Worm (Caenorhabditis elegans) whole organism, mixed stage, embryonic: ENCODE data around the gene T25B2.1.

Source experiments
- M03D4.4 ChIP-seq: sonication (generic microtip); optimal IDR thresholded peaks from 2 replicates; lab custom pipeline; 2017; ENCODE audit warnings: mild to moderate bottlenecking, missing genetic modification characterization, missing compliant biosample characterization
- blmp-1 ChIP-seq: fragments of 150-350 bp; optimal IDR thresholded peaks from 2 replicates; lab custom pipeline; 2014; ENCODE audit warnings: missing biosample characterization, missing genetic modification characterization
- ceh-39 ChIP-seq: fragments of 150-350 bp; optimal IDR thresholded peaks from 2 replicates; lab custom pipeline; 2014; ENCODE audit warnings: missing biosample characterization, missing genetic modification characterization
- ceh-43 ChIP-seq: fragments of 200-800 bp; sonication (Bioruptor generic); optimal IDR thresholded peaks from 2 replicates; lab custom pipeline; 2018; ENCODE audit warnings: mild to moderate bottlenecking, missing genetic modification characterization, moderate library complexity, missing compliant biosample characterization
- ceh-83 ChIP-seq: fragments of 200-800 bp; sonication (Bioruptor generic); optimal IDR thresholded peaks from 2 replicates; lab custom pipeline; 2018; ENCODE audit warnings: mild to moderate bottlenecking, missing genetic modification characterization, missing compliant biosample characterization
- ces-1 ChIP-seq: fragments of 150-350 bp; optimal IDR thresholded peaks from 2 replicates; lab custom pipeline; 2014; ENCODE audit warnings: missing biosample characterization, missing genetic modification reagents, missing genetic modification characterization
- cnd-1 ChIP-seq: fragments of 200-800 bp; sonication (Bioruptor generic); optimal IDR thresholded peaks from 2 replicates; lab custom pipeline; 2018; ENCODE audit warnings: mild to moderate bottlenecking, missing genetic modification characterization, missing compliant biosample characterization
- drap-1 ChIP-seq: fragments of 200-800 bp; sonication (Bioruptor generic); optimal IDR thresholded peaks from 3 replicates; lab custom pipeline; 2018; ENCODE audit warnings: mild to moderate bottlenecking, missing genetic modification characterization, missing compliant biosample characterization
- elt-1 ChIP-seq: sonication (generic microtip); optimal IDR thresholded peaks from 2 replicates; lab custom pipeline; 2017; ENCODE audit warnings: missing genetic modification characterization, mild to moderate bottlenecking, missing compliant biosample characterization, antibody characterized with exemption, moderate library complexity, borderline replicate concordance; ENCODE audit not compliant: insufficient read depth
- elt-3 ChIP-seq: fragments of 150-350 bp; optimal IDR thresholded peaks from 2 replicates; lab custom pipeline; 2014; ENCODE audit warnings: missing biosample characterization, missing genetic modification characterization
- ham-2 ChIP-seq: fragments of 200-800 bp; sonication (Bioruptor generic); optimal IDR thresholded peaks from 2 replicates; lab custom pipeline; 2018; ENCODE audit warnings: mild to moderate bottlenecking, missing genetic modification characterization, missing compliant biosample characterization
- hlh-1 ChIP-seq: fragments of 150-350 bp; optimal IDR thresholded peaks from 2 replicates; lab custom pipeline; 2014; ENCODE audit warnings: missing biosample characterization, missing genetic modification reagents, missing genetic modification characterization
- lin-13 ChIP-seq: fragments of 150-350 bp; optimal IDR thresholded peaks from 2 replicates; lab custom pipeline; 2014; ENCODE audit warnings: missing biosample characterization, missing genetic modification characterization
- lin-32 ChIP-seq: fragments of 200-800 bp; sonication (Bioruptor generic); optimal IDR thresholded peaks from 2 replicates; lab custom pipeline; 2018; ENCODE audit warnings: mild to moderate bottlenecking, missing genetic modification characterization, missing compliant biosample characterization
- mab-5 ChIP-seq: fragments of 150-350 bp; optimal IDR thresholded peaks from 2 replicates; lab custom pipeline; 2014; ENCODE audit warnings: missing biosample characterization, missing genetic modification characterization
- mep-1 ChIP-seq: fragments of 150-350 bp; optimal IDR thresholded peaks from 2 replicates; lab custom pipeline; 2017; ENCODE audit warnings: missing biosample characterization, missing genetic modification reagents, missing genetic modification characterization, inconsistent platforms
- mls-2 ChIP-seq: sonication (generic microtip); optimal IDR thresholded peaks from 2 replicates; lab custom pipeline; 2016; ENCODE audit warnings: mild to moderate bottlenecking, missing genetic modification characterization, moderate library complexity, missing compliant biosample characterization
- nhr-12 ChIP-seq: fragments of 150-350 bp; optimal IDR thresholded peaks from 2 replicates; lab custom pipeline; 2014; ENCODE audit warnings: missing biosample characterization, missing genetic modification characterization
- nhr-2 ChIP-seq: fragments of 150-350 bp; optimal IDR thresholded peaks from 2 replicates; lab custom pipeline; 2014; ENCODE audit warnings: missing biosample characterization, missing genetic modification characterization
- nhr-237 ChIP-seq: fragments of 150-350 bp; optimal IDR thresholded peaks from 2 replicates; lab custom pipeline; 2014; ENCODE audit warnings: missing biosample characterization, missing genetic modification characterization
- nhr-28 ChIP-seq: fragments of 150-350 bp; optimal IDR thresholded peaks from 2 replicates; lab custom pipeline; 2014; ENCODE audit warnings: missing biosample characterization, missing genetic modification characterization
- nhr-76 ChIP-seq: sonication (generic microtip); optimal IDR thresholded peaks from 2 replicates; lab custom pipeline; 2017; ENCODE audit warnings: missing biosample characterization, missing genetic modification characterization
- pha-4 ChIP-seq: fragments of 150-350 bp; optimal IDR thresholded peaks from 2 replicates; lab custom pipeline; 2018; ENCODE audit warnings: missing biosample characterization, missing genetic modification reagents, missing genetic modification characterization
- snpc-4 ChIP-seq: fragments of 150-350 bp; optimal IDR thresholded peaks from 2 replicates; lab custom pipeline; 2014; ENCODE audit warnings: missing biosample characterization, missing genetic modification characterization
- sptf-1 ChIP-seq: sonication (generic microtip); optimal IDR thresholded peaks from 2 replicates; lab custom pipeline; 2017; ENCODE audit warnings: mild to moderate bottlenecking, missing genetic modification characterization, moderate library complexity, missing compliant biosample characterization
- tbx-8 ChIP-seq: fragments of 200-800 bp; sonication (Bioruptor generic); optimal IDR thresholded peaks from 2 replicates; lab custom pipeline; 2018; ENCODE audit warnings: mild to moderate bottlenecking, missing genetic modification characterization, moderate library complexity, missing compliant biosample characterization
- unc-120 ChIP-seq: sonication (generic microtip); optimal IDR thresholded peaks from 2 replicates; lab custom pipeline; 2017; ENCODE audit warnings: missing genetic modification characterization, missing compliant biosample characterization; ENCODE audit not compliant: poor library complexity, severe bottlenecking
- unc-39 ChIP-seq: fragments of 150-350 bp; optimal IDR thresholded peaks from 2 replicates; lab custom pipeline; 2014; ENCODE audit warnings: missing biosample characterization, missing genetic modification characterization
- unc-62 ChIP-seq: fragments of 150-350 bp; optimal IDR thresholded peaks from 2 replicates; lab custom pipeline; 2014; ENCODE audit warnings: missing biosample characterization, missing genetic modification reagents, missing genetic modification characterization
- zip-8 ChIP-seq: fragments of 150-350 bp; optimal IDR thresholded peaks from 2 replicates; lab custom pipeline; 2014; ENCODE audit warnings: missing biosample characterization, missing genetic modification characterization
- ztf-11 ChIP-seq: fragments of 150-350 bp; optimal IDR thresholded peaks from 2 replicates; lab custom pipeline; 2014; ENCODE audit warnings: missing biosample characterization, missing genetic modification characterization

T25B2.1 gene

DNA sequence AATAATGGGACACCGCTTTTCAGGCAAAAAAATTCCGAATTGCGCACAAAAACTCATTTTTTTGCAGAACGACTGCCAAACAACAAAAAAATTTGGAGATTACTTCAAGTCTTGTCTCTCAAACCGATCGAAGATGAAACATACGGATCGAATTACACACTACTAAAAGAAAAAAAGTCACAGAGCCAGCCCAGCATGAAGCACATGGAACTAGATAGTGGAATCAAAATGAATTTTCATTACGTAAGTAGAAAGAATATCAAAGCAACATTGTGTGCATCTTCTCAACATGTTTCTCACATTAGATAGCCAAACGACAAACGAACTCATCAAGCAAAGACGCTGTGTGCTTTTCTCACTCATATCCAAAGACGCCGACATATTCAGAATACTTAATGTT is 47.3 kb downstream of the T25B2.1 start:
- TF ChIP-seq elt-3 = no peak
- no peak for TF ChIP-seq ztf-11 (tag; lab: Kevin White, UChicago)
- TF ChIP-seq unc-62 (GFP tag; lab: Kevin White, UChicago) = no peak
- TF ChIP-seq lin-32 (GFP tag; lab: Kevin White, UChicago) = no peak
- no peak for TF ChIP-seq unc-39 (tag; lab: Kevin White, UChicago)
- no peak for TF ChIP-seq drap-1
- TF ChIP-seq zip-8 (tag; lab: Kevin White, UChicago) = no peak
- no peak for TF ChIP-seq elt-1 (tag; lab: Kevin White, UChicago)
- TF ChIP-seq mep-1 (tag; lab: Kevin White, UChicago) = no peak
- no peak for TF ChIP-seq nhr-12 (tag; lab: Kevin White, UChicago)
- TF ChIP-seq nhr-2 (tag; lab: Kevin White, UChicago) = no peak
- TF ChIP-seq ceh-43 (GFP tag; lab: Kevin White, UChicago) = no peak
- TF ChIP-seq cnd-1 (tag; lab: Kevin White, UChicago) = no peak
- no peak for TF ChIP-seq snpc-4 (tag; lab: Kevin White, UChicago)
- no peak for TF ChIP-seq mls-2 (tag; lab: Kevin White, UChicago)
- TF ChIP-seq sptf-1 (tag; lab: Kevin White, UChicago) = no peak
- TF ChIP-seq blmp-1 = no peak
- no peak for TF ChIP-seq M03D4.4 (tag; lab: Kevin White, UChicago)
- TF ChIP-seq lin-13 = no peak
- TF ChIP-seq, all 35 proteins: peak for 0

DNA sequence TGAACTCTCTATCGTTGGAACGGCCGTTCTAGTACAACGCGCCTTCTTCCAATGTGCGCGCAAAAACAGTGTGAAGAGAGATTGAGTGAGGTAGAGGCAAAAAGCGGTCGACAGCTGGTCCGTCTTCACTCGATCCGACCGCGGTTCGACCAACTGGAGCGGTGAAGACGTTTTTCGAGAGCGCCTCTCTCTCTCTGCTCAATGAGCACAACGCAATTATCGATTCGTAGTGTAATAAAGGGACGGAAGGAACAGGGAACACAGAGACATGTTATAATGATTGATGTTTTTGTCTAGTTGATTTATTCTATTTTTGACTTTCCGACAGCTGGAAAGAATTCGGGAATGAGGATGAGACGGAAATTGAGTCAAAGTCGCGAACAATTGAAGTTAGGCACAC is 51.1 kb downstream of the T25B2.1 start:
- TF ChIP-seq nhr-237 (tag; lab: Kevin White, UChicago) = no peak
- no peak for TF ChIP-seq elt-1 (tag; lab: Kevin White, UChicago)
- no peak for TF ChIP-seq ceh-39 (tag; lab: Kevin White, UChicago)
- no peak for TF ChIP-seq nhr-76 (tag; lab: Kevin White, UChicago)
- TF ChIP-seq unc-62 (GFP tag; lab: Kevin White, UChicago) = peak; percentile 96
- TF ChIP-seq pha-4 (tag; lab: Kevin White, UChicago) = no peak
- peak; percentile 28 for TF ChIP-seq lin-32 (GFP tag; lab: Kevin White, UChicago)
- TF ChIP-seq nhr-28 (tag; lab: Kevin White, UChicago) = no peak
- TF ChIP-seq hlh-1 (tag; lab: Kevin White, UChicago) = peak; percentile 93
- no peak for TF ChIP-seq ceh-43 (GFP tag; lab: Kevin White, UChicago)
- TF ChIP-seq ces-1 (GFP tag; lab: Kevin White, UChicago) = no peak
- no peak for TF ChIP-seq ztf-11 (tag; lab: Kevin White, UChicago)
- TF ChIP-seq tbx-8 (GFP tag; lab: Kevin White, UChicago) = no peak
- peak; percentile 82 for TF ChIP-seq mab-5
- TF ChIP-seq snpc-4 (tag; lab: Kevin White, UChicago) = no peak
- no peak for TF ChIP-seq M03D4.4 (tag; lab: Kevin White, UChicago)
- TF ChIP-seq unc-120 = peak; percentile 72
- no peak for TF ChIP-seq blmp-1
- no peak for TF ChIP-seq ham-2 (GFP tag; lab: Kevin White, UChicago)
- no peak for TF ChIP-seq ceh-83 (GFP tag; lab: Kevin White, UChicago)
- peak; percentile 28 for TF ChIP-seq lin-13
- TF ChIP-seq drap-1 = no peak
- no peak for TF ChIP-seq unc-39 (tag; lab: Kevin White, UChicago)
- peak; percentile 82 for TF ChIP-seq cnd-1 (tag; lab: Kevin White, UChicago)
- no peak for TF ChIP-seq nhr-12 (tag; lab: Kevin White, UChicago)
- no peak for TF ChIP-seq zip-8 (tag; lab: Kevin White, UChicago)
